Worm (Caenorhabditis elegans): ENCODE measurements around the gene F56D5.5.
A peak's percentile ranks its signal among the peaks of the same experiment; 100 is the strongest.

The F56D5.5 gene

ce11 chrIV:9440880-9441336 is 33.0 kb upstream of the F56D5.5 start, which contains the start of gene idh-1:
Gene idh-1 (minus strand): TSS chrIV:9441107.
- no peak for TF ChIP-seq nhr-41 (GFP tag; IDR thresholded peaks at IDR 0.05)
- no peak for TF ChIP-seq R02D3.7 (tag; optimal IDR thresholded peaks at IDR 0.05)
- peak; percentile 46; the same call in 1 of the 2 replicates for TF ChIP-seq snpc-1.2 (GFP tag; IDR thresholded peaks at IDR 0.05)
- no peak for TF ChIP-seq ztf-7 (tag; optimal IDR thresholded peaks at IDR 0.05)
- TF ChIP-seq lim-7 (GFP tag; IDR thresholded peaks at IDR 0.05) = no peak
- TF ChIP-seq hlh-30 (tag; optimal IDR thresholded peaks at IDR 0.05; ENCODE audit: insufficient read depth) = peak; percentile 44
- TF ChIP-seq arid-1 (GFP tag; conservative IDR thresholded peaks at IDR 0.05) = no peak
- TF ChIP-seq mxl-3 (GFP tag; optimal IDR thresholded peaks at IDR 0.05) = peak; percentile 6
- TF ChIP-seq nhr-28 (tag; optimal IDR thresholded peaks at IDR 0.05) = peak; percentile 98
- TF ChIP-seq hmg-1.1 (GFP tag; IDR thresholded peaks at IDR 0.05) = no peak; the same call in 1 of the 2 replicates
- TF ChIP-seq set-16 (GFP tag; IDR thresholded peaks at IDR 0.05) = no peak
- no peak for TF ChIP-seq tra-1 (GFP tag; IDR thresholded peaks at IDR 0.05)
- TF ChIP-seq T20F7.1 (GFP tag; optimal IDR thresholded peaks at IDR 0.05) = peak; percentile 24
- no peak for TF ChIP-seq lin-1 (GFP tag; IDR thresholded peaks at IDR 0.05)
- TF ChIP-seq F37D6.2 (tag; optimal IDR thresholded peaks at IDR 0.05) = no peak
- no peak for TF ChIP-seq F26F4.8 (GFP tag; conservative IDR thresholded peaks at IDR 0.05)
- TF ChIP-seq Y75B8A.6 (GFP tag; IDR thresholded peaks at IDR 0.05) = no peak
- TF ChIP-seq daf-19 (GFP tag; conservative IDR thresholded peaks at IDR 0.05) = no peak
- TF ChIP-seq php-3 (GFP tag; IDR thresholded peaks at IDR 0.05) = no peak
- no peak for TF ChIP-seq nhr-237 (tag; optimal IDR thresholded peaks at IDR 0.05)
- TF ChIP-seq aly-2 (tag; optimal IDR thresholded peaks at IDR 0.05) = no peak
- TF ChIP-seq nhr-11 (tag; optimal IDR thresholded peaks at IDR 0.05) = peak; percentile 86
- no peak for TF ChIP-seq ceh-82 (tag; optimal IDR thresholded peaks at IDR 0.05)
- TF ChIP-seq hif-1 (tag; optimal IDR thresholded peaks at IDR 0.05) = peak in 1 of 2 experiments; percentile 20
- TF ChIP-seq gei-8 (GFP tag; optimal IDR thresholded peaks at IDR 0.05) = no peak
- TF ChIP-seq mes-2 (tag; optimal IDR thresholded peaks at IDR 0.05; ENCODE audit: poor library complexity, severe bottlenecking) = no peak
- peak; percentile 88 for TF ChIP-seq nhr-25 (tag; optimal IDR thresholded peaks at IDR 0.05; ENCODE audit: borderline replicate concordance, insufficient read depth)
- no peak for TF ChIP-seq nhr-48 (tag; optimal IDR thresholded peaks at IDR 0.05)
- no peak for TF ChIP-seq skn-1 (tag; optimal IDR thresholded peaks at IDR 0.05)
- no peak for TF ChIP-seq dmd-9 (GFP tag; IDR thresholded peaks at IDR 0.05)
- TF ChIP-seq lin-15B (tag; optimal IDR thresholded peaks at IDR 0.05) = no peak
- peak in 1 of 2 experiments; percentile 84 for TF ChIP-seq unc-62 (GFP tag; optimal IDR thresholded peaks at IDR 0.05 in 1 of 2)
- no peak for TF ChIP-seq unc-62 (tag; optimal IDR thresholded peaks at IDR 0.05)
- no peak for TF ChIP-seq ZK546.5 (tag; optimal IDR thresholded peaks at IDR 0.05)
- TF ChIP-seq F49E8.2 (tag; optimal IDR thresholded peaks at IDR 0.05; ENCODE audit: borderline replicate concordance) = no peak
- no peak for TF ChIP-seq unc-39 (tag; optimal IDR thresholded peaks at IDR 0.05)
- peak; percentile 3 for TF ChIP-seq rbr-2 (tag; optimal IDR thresholded peaks at IDR 0.05)
- no peak for TF ChIP-seq spr-3 (GFP tag; optimal IDR thresholded peaks at IDR 0.05)
- peak; percentile 32; the same call in 1 of the 2 replicates for TF ChIP-seq dmd-6 (GFP tag; IDR thresholded peaks at IDR 0.05)
- no peak for TF ChIP-seq dve-1 (tag; optimal IDR thresholded peaks at IDR 0.05; ENCODE audit: insufficient read depth)
- TF ChIP-seq attf-4 (tag; optimal IDR thresholded peaks at IDR 0.05) = no peak
- no peak for TF ChIP-seq lsy-2 (tag; optimal IDR thresholded peaks at IDR 0.05)
- TF ChIP-seq mxl-2 (GFP tag; conservative IDR thresholded peaks at IDR 0.05) = no peak
- no peak for TF ChIP-seq ztf-11 (tag; optimal IDR thresholded peaks at IDR 0.05)
- TF ChIP-seq nhr-42 (GFP tag; IDR thresholded peaks at IDR 0.05) = 0 out of 2 replicates have a peak, but pooled peaks have one; percentile 19
- no peak for TF ChIP-seq ceh-32 (tag; optimal IDR thresholded peaks at IDR 0.05; ENCODE audit: poor library complexity)
- TF ChIP-seq zfp-2 (tag; optimal IDR thresholded peaks at IDR 0.05) = no peak
- no peak for TF ChIP-seq zfp-3 (GFP tag; conservative IDR thresholded peaks at IDR 0.05)
- TF ChIP-seq daf-12 (tag; optimal IDR thresholded peaks at IDR 0.05) = no peak
- TF ChIP-seq ceh-44 (GFP tag; IDR thresholded peaks at IDR 0.05) = no peak
- no peak for TF ChIP-seq lin-13 (GFP tag; optimal IDR thresholded peaks at IDR 0.05)

Measured in whole organism, L4 larva.